Worm (Caenorhabditis elegans): Measurements from ENCODE around the gene txt-10.

DNA sequence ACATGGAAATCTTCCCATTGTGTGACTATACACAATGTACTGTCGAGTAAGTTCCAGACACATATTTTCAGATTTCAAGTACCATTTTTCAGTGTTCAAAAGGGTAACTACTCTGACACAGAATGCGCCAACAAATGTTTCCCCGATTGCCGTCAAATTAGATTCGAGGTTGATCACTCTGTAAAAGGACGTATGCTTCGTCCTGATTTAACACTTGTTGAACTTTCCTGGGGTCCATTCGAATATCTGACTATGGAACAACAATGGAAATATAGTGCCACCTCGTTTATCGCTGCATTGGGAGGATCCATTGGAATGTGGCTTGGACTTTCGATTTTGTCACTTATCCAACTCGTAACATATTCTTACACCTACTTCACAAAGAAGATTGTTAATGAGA is 41.6 kb upstream of the txt-10 start:
- TF ChIP-seq him-1 (tag; optimal IDR thresholded peaks at IDR 0.05) (no peak), W03F9.2 (tag; optimal IDR thresholded peaks at IDR 0.05) (no peak)
